Worm (Caenorhabditis elegans): ENCODE results near the gene fbxb-58.

DNA sequence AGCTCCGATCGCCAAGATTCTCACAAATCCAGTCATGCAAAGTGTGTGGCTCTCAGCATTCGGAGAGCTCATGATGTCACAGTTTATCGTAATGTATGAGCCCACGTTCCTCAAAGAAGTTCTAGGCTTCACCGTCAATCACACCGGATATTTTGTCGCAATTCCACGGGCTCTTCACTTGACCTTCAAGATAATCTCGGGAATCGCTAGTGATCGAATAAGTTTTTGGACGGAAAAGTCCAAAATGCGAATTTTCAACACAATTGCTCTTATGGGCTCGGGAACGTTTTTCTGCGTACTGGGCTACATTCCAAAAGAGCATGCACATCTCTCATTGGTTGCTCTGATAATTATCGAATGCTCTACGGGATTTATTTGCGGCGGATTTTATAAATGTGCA, 4.9 kb upstream of the fbxb-58 start:
- TF ChIP-seq egl-44 (GFP tag; IDR thresholded peaks at IDR 0.05) (no peak), lin-26 (GFP tag; IDR thresholded peaks at IDR 0.05) (no peak), F22D6.2 (tag; optimal IDR thresholded peaks at IDR 0.05) (no peak), F37B4.10 (GFP tag; IDR thresholded peaks at IDR 0.05) (no peak), Y53F4B.3 (GFP tag; IDR thresholded peaks at IDR 0.05) (no peak), nhr-80 (tag; optimal IDR thresholded peaks at IDR 0.05) (no peak), mxl-1 (tag; optimal IDR thresholded peaks at IDR 0.05) (no peak), pha-4 (tag; optimal IDR thresholded peaks at IDR 0.05) (no peak), dpl-1 (GFP tag; optimal IDR thresholded peaks at IDR 0.05) (no peak)

Data from whole organism, young adult.